Fruit fly (Drosophila melanogaster): ENCODE results near the gene CG13713.

CG13713 gene

dm6 chr3L:4698032-4698431 lies 631 bp downstream of the CG13713 start (continued):
- TF ChIP-seq Side (GFP tag; optimal IDR thresholded peaks at IDR 0.05) (peak; percentile 76), usp (GFP tag; optimal IDR thresholded peaks at IDR 0.05) (no peak), p53 (GFP tag; optimal IDR thresholded peaks at IDR 0.05) (no peak), slou (GFP tag; optimal IDR thresholded peaks at IDR 0.05) (peak; percentile 48), Pdp1 (GFP tag; optimal IDR thresholded peaks at IDR 0.05) (peak; percentile 83 to 85), CG9817 (tag; optimal IDR thresholded peaks at IDR 0.05) (peak; percentile 86), Dek (tag; optimal IDR thresholded peaks at IDR 0.05) (no peak), Abd-B (GFP tag; optimal IDR thresholded peaks at IDR 0.05) (peak; percentile 75), esg (GFP tag; conservative IDR thresholded peaks at IDR 0.05) (peak; percentile 77), hb (GFP tag; IDR thresholded peaks at IDR 0.05; ENCODE audit: partially characterized antibody) (no peak), fd96Cb (tag; optimal IDR thresholded peaks at IDR 0.05) (peak; percentile 81), eve (GFP tag; optimal IDR thresholded peaks at IDR 0.05) (peak in 1 of 2 experiments; percentile 91), ash1 (GFP tag; optimal IDR thresholded peaks at IDR 0.05) (no peak), CG11456 (GFP tag; IDR thresholded peaks at IDR 0.05) (peak; percentile 84), CG3838 (GFP tag; optimal IDR thresholded peaks at IDR 0.05) (peak; percentile 60), CG6765 (GFP tag; optimal IDR thresholded peaks at IDR 0.05) (peak; percentile 70), CG10565 (GFP tag; optimal IDR thresholded peaks at IDR 0.05) (peak; percentile 38), so (GFP tag; IDR thresholded peaks at IDR 0.05) (peak; percentile 89), MTF-1 (GFP tag; optimal IDR thresholded peaks at IDR 0.05; ENCODE audit: borderline replicate concordance) (peak; percentile 72), Adf1 (GFP tag; IDR thresholded peaks at IDR 0.05) (0 out of 2 replicates have a peak, but pooled peaks have one; percentile 41), btn (GFP tag; optimal IDR thresholded peaks at IDR 0.05) (peak; percentile 73), CG11723 (GFP tag; optimal IDR thresholded peaks at IDR 0.05) (peak; percentile 77), ssp (GFP tag; IDR thresholded peaks at IDR 0.05) (peak; percentile 56), crc (GFP tag; optimal IDR thresholded peaks at IDR 0.05) (peak; percentile 24), tna (GFP tag; IDR thresholded peaks at IDR 0.05; ENCODE audit: partially characterized antibody) (no peak), Elba2 (GFP tag; optimal IDR thresholded peaks at IDR 0.05) (no peak), Dp (GFP tag; optimal IDR thresholded peaks at IDR 0.05) (no peak), CG9215 (GFP tag; IDR thresholded peaks at IDR 0.05) (peak; percentile 68), CG18764 (GFP tag; optimal IDR thresholded peaks at IDR 0.05) (peak; percentile 80), CG6272 (GFP tag; IDR thresholded peaks at IDR 0.05) (peak; percentile 76), Sry-δ (GFP tag; optimal IDR thresholded peaks at IDR 0.05) (peak; percentile 49), HLH4C (GFP tag; IDR thresholded peaks at IDR 0.05; ENCODE audit: partially characterized antibody) (no peak), Taf1 (GFP tag; IDR thresholded peaks at IDR 0.05) (0 out of 2 replicates have a peak, but pooled peaks have one; percentile 43), CG17186 (GFP tag; optimal IDR thresholded peaks at IDR 0.05) (peak; percentile 10), zen2 (GFP tag; IDR thresholded peaks at IDR 0.05; ENCODE audit: partially characterized antibody) (no peak), HHEX (GFP tag; optimal IDR thresholded peaks at IDR 0.05) (peak; percentile 83), mld (GFP tag; IDR thresholded peaks at IDR 0.05; ENCODE audit: partially characterized antibody) (no peak), C15 (GFP tag; IDR thresholded peaks at IDR 0.05) (peak; percentile 80), caup (GFP tag; optimal IDR thresholded peaks at IDR 0.05; ENCODE audit: severe bottlenecking) (peak; percentile 83), CG2875 (GFP tag; optimal IDR thresholded peaks at IDR 0.05) (peak; percentile 50), onecut (GFP tag; IDR thresholded peaks at IDR 0.05) (peak; percentile 83), bowl (GFP tag; IDR thresholded peaks at IDR 0.05) (peak; percentile 80), gsb (GFP tag; IDR thresholded peaks at IDR 0.05) (peak; percentile 79), CG18011 (GFP tag; optimal IDR thresholded peaks at IDR 0.05) (peak; percentile 50), ham (GFP tag; IDR thresholded peaks at IDR 0.05) (no peak), tio (GFP tag; optimal IDR thresholded peaks at IDR 0.05) (peak; percentile 62), CG1832 (GFP tag; optimal IDR thresholded peaks at IDR 0.05) (no peak), Poxn (GFP tag; IDR thresholded peaks at IDR 0.05) (no peak), Blimp-1 (GFP tag; optimal IDR thresholded peaks at IDR 0.05) (peak; percentile 81), Oaz (GFP tag; IDR thresholded peaks at IDR 0.05) (peak; percentile 87)

Measured in whole organism, embryonic.